Worm (Caenorhabditis elegans) whole organism, L3 larva: ENCODE measurements around the gene nhr-56.
A peak's percentile ranks its signal among the peaks of the same experiment; 100 is the strongest.

Experiments used
- R02D3.7 ChIP-seq: fragments of 150-350 bp; optimal IDR thresholded peaks from 2 replicates; lab custom pipeline; 2014; ENCODE audit warnings: missing biosample characterization, missing genetic modification characterization
- ZK546.5 ChIP-seq: sonication (generic microtip); optimal IDR thresholded peaks from 2 replicates; lab custom pipeline; 2017; ENCODE audit warnings: missing biosample characterization, missing genetic modification characterization
- ama-1 ChIP-seq: fragments of 150-350 bp; optimal IDR thresholded peaks from 2 replicates; lab custom pipeline; 2018
- ceh-28 ChIP-seq: fragments of 150-350 bp; optimal IDR thresholded peaks from 2 replicates; lab custom pipeline; 2014; ENCODE audit warnings: missing biosample characterization, missing genetic modification reagents, missing genetic modification characterization
- ceh-9 ChIP-seq: sonication (generic microtip); optimal IDR thresholded peaks from 2 replicates; lab custom pipeline; 2018; ENCODE audit warnings: missing biosample characterization, missing genetic modification characterization
- daf-12 ChIP-seq: fragments of 150-350 bp; optimal IDR thresholded peaks from 2 replicates; lab custom pipeline; 2014; ENCODE audit warnings: missing biosample characterization, missing genetic modification reagents, missing genetic modification characterization
- egl-27 ChIP-seq: sonication (generic microtip); optimal IDR thresholded peaks from 4 replicates; lab custom pipeline; 2017; ENCODE audit warnings: missing biosample characterization, missing genetic modification reagents, missing genetic modification characterization
- egl-5 ChIP-seq: fragments of 150-350 bp; optimal IDR thresholded peaks from 2 replicates; lab custom pipeline; 2017; ENCODE audit warnings: missing biosample characterization, missing genetic modification reagents, missing genetic modification characterization, inconsistent platforms
- elt-2 ChIP-seq: sonication (generic microtip); optimal IDR thresholded peaks from 2 replicates; lab custom pipeline; 2016; ENCODE audit warnings: missing genetic modification reagents, mild to moderate bottlenecking, missing genetic modification characterization, missing compliant biosample characterization
- elt-3 ChIP-seq, 3 experiments: fragments of 150-350 bp in 1 of 3; sonication (generic microtip) in 2 of 3; optimal IDR thresholded peaks; 2 replicates in 2 of 3; 4 replicates in 1 of 3; lab custom pipeline; 2014 to 2017; ENCODE audit warnings: missing biosample characterization in 3 of 3, missing genetic modification characterization in 3 of 3
- eor-1 ChIP-seq, 2 experiments: fragments of 150-350 bp; optimal IDR thresholded peaks; 2 replicates each; lab custom pipeline; 2014 to 2018; ENCODE audit warnings: missing biosample characterization in 2 of 2, missing genetic modification characterization in 2 of 2
- fkh-10 ChIP-seq: sonication (generic microtip); optimal IDR thresholded peaks from 2 replicates; lab custom pipeline; 2017; ENCODE audit warnings: missing biosample characterization, missing genetic modification reagents, missing genetic modification characterization
- fos-1 ChIP-seq: fragments of 150-350 bp; optimal IDR thresholded peaks from 2 replicates; lab custom pipeline; 2014; ENCODE audit warnings: missing biosample characterization, missing genetic modification characterization
- hmg-11 ChIP-seq: sonication (generic microtip); optimal IDR thresholded peaks from 2 replicates; lab custom pipeline; 2016; ENCODE audit warnings: missing genetic modification characterization, missing compliant biosample characterization
- jun-1 ChIP-seq: fragments of 150-350 bp; optimal IDR thresholded peaks from 2 replicates; lab custom pipeline; 2014; ENCODE audit warnings: missing biosample characterization, missing genetic modification reagents, missing genetic modification characterization
- lin-39 ChIP-seq: fragments of 150-350 bp; optimal IDR thresholded peaks from 2 replicates; lab custom pipeline; 2018; ENCODE audit warnings: missing biosample characterization, missing genetic modification reagents, missing genetic modification characterization
- nfya-1 ChIP-seq: sonication (generic microtip); optimal IDR thresholded peaks from 2 replicates; lab custom pipeline; 2017; ENCODE audit warnings: missing genetic modification characterization, mild to moderate bottlenecking, missing compliant biosample characterization, antibody characterized with exemption, moderate library complexity; ENCODE audit not compliant: insufficient read depth
- nhr-12 ChIP-seq: fragments of 150-350 bp; optimal IDR thresholded peaks from 2 replicates; lab custom pipeline; 2014; ENCODE audit warnings: missing biosample characterization, missing genetic modification characterization
- nhr-23 ChIP-seq: fragments of 150-350 bp; optimal IDR thresholded peaks from 2 replicates; lab custom pipeline; 2014; ENCODE audit warnings: missing biosample characterization, missing genetic modification reagents, missing genetic modification characterization
- nhr-237 ChIP-seq: fragments of 150-350 bp; optimal IDR thresholded peaks from 2 replicates; lab custom pipeline; 2014; ENCODE audit warnings: missing biosample characterization, missing genetic modification characterization
- nhr-25 ChIP-seq: sonication (generic microtip); optimal IDR thresholded peaks from 2 replicates; lab custom pipeline; 2017; ENCODE audit warnings: missing biosample characterization, missing genetic modification characterization
- nhr-76 ChIP-seq: fragments of 150-350 bp; sonication (generic microtip); optimal IDR thresholded peaks from 5 replicates; lab custom pipeline; 2014; ENCODE audit warnings: missing biosample characterization, missing genetic modification characterization
- pha-4 ChIP-seq: fragments of 150-350 bp; optimal IDR thresholded peaks from 2 replicates; lab custom pipeline; 2014; ENCODE audit warnings: missing biosample characterization, missing genetic modification reagents, missing genetic modification characterization
- pqm-1 ChIP-seq: fragments of 150-350 bp; optimal IDR thresholded peaks from 2 replicates; lab custom pipeline; 2017; ENCODE audit warnings: missing biosample characterization, missing genetic modification characterization, inconsistent platforms
- sea-2 ChIP-seq: fragments of 150-350 bp; sonication (generic microtip); optimal IDR thresholded peaks from 4 replicates; lab custom pipeline; 2014; ENCODE audit warnings: missing biosample characterization, missing genetic modification reagents, missing genetic modification characterization
- snpc-4 ChIP-seq: fragments of 150-350 bp; optimal IDR thresholded peaks from 2 replicates; lab custom pipeline; 2014; ENCODE audit warnings: missing biosample characterization, missing genetic modification characterization
- zag-1 ChIP-seq: fragments of 150-350 bp; optimal IDR thresholded peaks from 2 replicates; lab custom pipeline; 2014; ENCODE audit warnings: missing biosample characterization, missing genetic modification characterization

The nhr-56 gene

DNA sequence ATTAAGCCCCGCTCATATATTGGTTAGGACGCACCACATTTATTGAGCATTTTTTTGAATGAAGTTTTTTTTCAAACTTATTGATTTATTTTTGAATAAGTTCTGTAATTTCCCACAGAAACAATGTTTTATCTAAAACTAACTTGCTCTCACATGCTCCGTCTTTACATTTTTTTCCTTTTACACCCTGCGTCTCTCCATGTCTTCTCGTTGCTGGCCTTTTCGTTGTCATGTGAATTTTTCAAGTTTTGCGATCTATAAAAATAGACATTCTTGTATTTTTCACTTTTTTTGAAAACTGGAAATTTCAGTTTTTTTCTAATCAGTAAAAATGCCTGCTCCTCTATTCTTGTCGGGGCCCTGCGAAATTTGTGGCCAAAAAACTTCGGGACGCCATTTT, 12.1 kb downstream of the nhr-56 start, which contains the start of gene nhr-134:
nhr-134 (plus strand) TSS at position 312 of the 400 bp plus-strand sequence.
- peak; percentile 63 for TF ChIP-seq pha-4 (tag; lab: Kevin White, UChicago)
- TF ChIP-seq eor-1 (tag; optimal IDR thresholded peaks at IDR 0.05; lab: Kevin White, UChicago) = no peak
- no peak for TF ChIP-seq fkh-10 (GFP tag; lab: Kevin White, UChicago)
- TF ChIP-seq ZK546.5 (tag; lab: Kevin White, UChicago) = no peak
- TF ChIP-seq snpc-4 (tag; lab: Kevin White, UChicago) = peak; percentile 34
- TF ChIP-seq elt-2 (tag; lab: Kevin White, UChicago) = peak; percentile 53

DNA sequence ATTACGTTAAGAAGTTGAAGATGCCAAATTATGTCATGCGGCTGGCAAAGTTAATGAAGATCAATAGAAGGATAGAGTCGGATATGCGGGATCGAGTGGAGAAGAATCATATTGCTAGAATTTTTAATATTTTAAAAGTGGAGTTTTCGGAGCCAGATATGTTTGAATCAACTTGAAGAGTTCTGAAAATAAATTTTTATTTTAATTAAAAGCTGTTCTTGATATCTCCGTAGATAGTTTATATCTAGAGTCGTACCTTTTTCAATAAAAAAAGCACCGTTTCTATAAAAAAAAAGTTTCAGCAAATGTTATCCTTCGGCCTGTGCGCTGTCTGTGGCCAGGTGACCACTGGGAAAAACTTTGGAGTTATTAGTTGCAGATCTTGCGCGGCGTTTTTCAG, 14.4 kb downstream of the nhr-56 start, which contains the start of gene nhr-96:
nhr-96 (plus strand) TSS at position 301 of the 400 bp plus-strand sequence.
- TF ChIP-seq pha-4 (tag; lab: Kevin White, UChicago) = no peak
- no peak for TF ChIP-seq fos-1 (tag; lab: Kevin White, UChicago)
- no peak for TF ChIP-seq egl-5 (tag; lab: Kevin White, UChicago)
- no peak for TF ChIP-seq ceh-9 (tag; lab: Kevin White, UChicago)
- no peak for TF ChIP-seq snpc-4 (tag; lab: Kevin White, UChicago)
- no peak for TF ChIP-seq nhr-25 (tag; lab: Kevin White, UChicago)
- no peak for TF ChIP-seq elt-3 (tag; optimal IDR thresholded peaks at IDR 0.05; lab: Kevin White, UChicago)

DNA sequence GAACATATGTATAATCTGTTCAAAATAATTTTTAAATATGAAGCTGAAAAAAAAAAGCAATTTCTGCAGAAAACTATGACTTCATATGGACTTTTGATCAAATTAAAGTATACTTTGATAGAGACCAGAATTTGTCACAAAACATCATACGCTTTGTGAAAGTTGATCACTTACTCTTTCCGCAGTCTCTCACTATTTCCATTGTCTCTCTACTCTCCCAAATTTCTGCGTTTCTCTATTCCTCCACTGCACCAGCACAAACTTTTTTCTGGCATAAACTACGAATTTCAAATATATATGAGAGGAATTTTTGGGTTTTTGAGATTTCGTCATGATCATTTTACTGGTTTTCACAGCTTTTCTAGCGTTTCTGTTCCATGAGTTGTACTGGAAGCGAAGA, 17.0 kb downstream of the nhr-56 start, which contains the start of gene cyp-33C4:
cyp-33C4 (plus strand) TSS at position 293 of the 400 bp plus-strand sequence.
- TF ChIP-seq jun-1 (tag; lab: Kevin White, UChicago) (peak; percentile 25), pqm-1 (tag; lab: Kevin White, UChicago) (peak; percentile 63), elt-2 (tag; lab: Kevin White, UChicago) (peak; percentile 43), egl-27 (tag; lab: Kevin White, UChicago) (no peak), R02D3.7 (tag; lab: Kevin White, UChicago) (no peak), pha-4 (tag; lab: Kevin White, UChicago) (peak; percentile 39), nfya-1 (peak; percentile 38), hmg-11 (tag; lab: Kevin White, UChicago) (peak; percentile 47), zag-1 (tag; lab: Kevin White, UChicago) (no peak)

DNA sequence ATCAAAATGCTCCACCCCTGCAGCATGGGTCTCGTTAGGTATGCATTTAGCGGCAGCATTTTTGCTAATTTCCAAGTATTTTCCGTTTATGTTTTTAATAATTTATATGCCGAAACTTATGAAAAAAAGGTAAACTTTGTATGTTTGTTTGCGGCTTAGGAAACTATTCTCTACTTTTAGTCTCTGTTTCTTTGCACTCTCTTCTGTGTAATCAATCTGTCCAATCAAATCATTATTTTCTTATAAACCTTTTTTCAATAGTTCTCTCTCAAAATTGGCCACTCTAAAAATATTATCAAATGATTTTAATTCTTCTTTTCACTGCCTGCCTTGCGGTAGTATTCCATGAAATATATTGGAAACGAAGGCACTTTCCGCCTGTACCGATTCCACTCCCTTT, 19.2 kb downstream of the nhr-56 start:
- peak; percentile 57 for TF ChIP-seq pha-4 (tag; lab: Kevin White, UChicago)
- TF ChIP-seq elt-2 (tag; lab: Kevin White, UChicago) = peak; percentile 26
- no peak for TF ChIP-seq daf-12 (tag; lab: Kevin White, UChicago)
- TF ChIP-seq pqm-1 (tag; lab: Kevin White, UChicago) = peak; percentile 8
- TF ChIP-seq lin-39 (tag; lab: Kevin White, UChicago) = no peak
- TF ChIP-seq nhr-12 (tag; lab: Kevin White, UChicago) = no peak
- TF ChIP-seq fkh-10 (GFP tag; lab: Kevin White, UChicago) = no peak
- TF ChIP-seq nhr-76 (tag; lab: Kevin White, UChicago) = no peak

DNA sequence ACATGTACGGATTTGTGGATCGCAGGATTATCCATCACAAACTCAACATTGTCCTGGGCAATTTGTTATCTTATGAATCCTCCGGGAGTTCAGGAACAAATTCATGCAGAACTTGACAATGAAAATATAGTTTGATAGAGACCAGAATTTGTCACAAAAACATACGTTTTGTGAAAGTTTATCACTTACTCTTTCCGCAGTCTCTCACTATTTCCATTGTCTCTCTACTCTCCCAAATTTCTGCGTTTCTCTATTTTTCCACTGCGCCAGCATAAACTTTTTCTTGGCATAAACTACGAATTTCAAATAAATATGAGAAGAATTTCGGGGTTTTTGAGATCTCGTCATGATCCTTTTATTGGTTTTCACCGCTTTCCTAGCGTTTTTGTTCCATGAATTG, 23.8 kb downstream of the nhr-56 start, which contains the start of gene cyp-33C3:
cyp-33C3 (plus strand) TSS at position 149 of the 400 bp plus-strand sequence.
- TF ChIP-seq elt-2 (tag; lab: Kevin White, UChicago) (peak; percentile 18), sea-2 (GFP tag; lab: Kevin White, UChicago) (no peak)

DNA sequence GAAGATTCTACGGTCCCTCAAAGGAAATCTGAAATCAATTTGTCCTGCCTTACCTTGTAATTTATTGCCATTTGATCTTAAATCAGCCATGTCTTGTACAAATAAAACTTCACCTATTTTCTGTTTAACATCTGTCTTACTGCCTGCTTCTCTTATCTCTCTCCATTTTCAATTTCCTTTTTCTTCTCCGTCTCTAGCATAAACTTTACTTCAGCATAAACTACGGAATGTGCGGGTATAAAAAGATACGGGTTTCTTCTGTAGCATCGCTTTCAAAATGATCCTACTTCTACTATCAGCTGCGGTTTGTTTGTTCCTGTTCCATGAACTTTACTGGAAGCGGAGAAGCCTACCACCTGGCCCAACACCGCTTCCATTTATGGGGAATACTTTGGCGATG, 25.9 kb downstream of the nhr-56 start, which contains the start of gene cyp-33C5:
cyp-33C5 (plus strand) TSS at position 254 of the 400 bp plus-strand sequence.
- TF ChIP-seq pqm-1 (tag; lab: Kevin White, UChicago) (peak; percentile 42), nhr-12 (tag; lab: Kevin White, UChicago) (no peak), nhr-237 (tag; lab: Kevin White, UChicago) (no peak), elt-2 (tag; lab: Kevin White, UChicago) (peak; percentile 36), nhr-23 (tag; lab: Kevin White, UChicago) (peak; percentile 18), pha-4 (tag; lab: Kevin White, UChicago) (peak; percentile 77), ama-1 (lab: Kevin White, UChicago) (no peak), ceh-9 (tag; lab: Kevin White, UChicago) (no peak), ceh-28 (tag; lab: Kevin White, UChicago) (peak; percentile 46)
